Fruit fly (Drosophila melanogaster) whole organism, embryonic: ENCODE measurements around the gene CG3515.
A peak's percentile ranks its signal among the peaks of the same experiment; 100 is the strongest.

ENCODE experiments used
- Adf1 ChIP-seq: fragments of 200-800 bp; sonication (Bioruptor generic); IDR thresholded peaks from 2 replicates; pipeline ENCODE4 v1.3.6; 2022; ENCODE audit warnings: missing biosample characterization, missing genetic modification characterization
- Antp ChIP-seq: fragments of 200-800 bp; sonication (Bioruptor generic); optimal IDR thresholded peaks from 3 replicates; lab custom pipeline; 2016; ENCODE audit warnings: missing biosample characterization, missing genetic modification characterization
- CG10979 ChIP-seq: fragments of 200-800 bp; sonication (Bioruptor generic); optimal IDR thresholded peaks from 2 replicates; lab custom pipeline; 2018; ENCODE audit warnings: missing biosample characterization, mild to moderate bottlenecking, missing genetic modification characterization, moderate library complexity
- CG11085 ChIP-seq: fragments of 200-800 bp; sonication (Bioruptor generic); IDR thresholded peaks from 2 replicates; pipeline ENCODE4 v1.3.6; 2022; ENCODE audit warnings: missing biosample characterization, missing genetic modification characterization
- CG11696 ChIP-seq: fragments of 200-800 bp; sonication (Bioruptor generic); IDR thresholded peaks from 2 replicates; pipeline ENCODE4 v1.3.6; 2022; ENCODE audit warnings: missing biosample characterization, missing genetic modification characterization
- CG12769 ChIP-seq: fragments of 200-800 bp; sonication (Bioruptor generic); optimal IDR thresholded peaks from 2 replicates; lab custom pipeline; 2019; ENCODE audit warnings: missing biosample characterization, mild to moderate bottlenecking, missing genetic modification characterization, moderate library complexity
- CG13894 ChIP-seq: fragments of 200-800 bp; sonication (Bioruptor generic); optimal IDR thresholded peaks from 3 replicates; lab custom pipeline; 2018; ENCODE audit warnings: missing biosample characterization, mild to moderate bottlenecking, missing genetic modification characterization, moderate library complexity
- CG14965 ChIP-seq: fragments of 200-800 bp; sonication (Bioruptor generic); optimal IDR thresholded peaks from 2 replicates; lab custom pipeline; 2016; ENCODE audit warnings: missing biosample characterization, missing genetic modification characterization, borderline replicate concordance
- CG1529 ChIP-seq: fragments of 200-800 bp; sonication (Bioruptor generic); optimal IDR thresholded peaks from 3 replicates; lab custom pipeline; 2018; ENCODE audit warnings: missing biosample characterization, missing genetic modification characterization
- CG17186 ChIP-seq: fragments of 200-800 bp; sonication (Bioruptor generic); optimal IDR thresholded peaks from 3 replicates; lab custom pipeline; 2017; ENCODE audit warnings: missing biosample characterization, missing genetic modification reagents, missing genetic modification characterization
- CG2202 ChIP-seq: fragments of 200-800 bp; sonication (Bioruptor generic); optimal IDR thresholded peaks from 2 replicates; lab custom pipeline; 2018; ENCODE audit warnings: missing biosample characterization, mild to moderate bottlenecking, missing genetic modification characterization
- CG2889 ChIP-seq: fragments of 200-800 bp; sonication (Bioruptor generic); IDR thresholded peaks from 3 replicates; pipeline ENCODE4 v1.3.6; 2022; ENCODE audit warnings: missing biosample characterization, missing genetic modification characterization
- CG31224 ChIP-seq: fragments of 200-800 bp; sonication (Bioruptor generic); IDR thresholded peaks from 2 replicates; pipeline ENCODE4 v1.3.6; 2022; ENCODE audit warnings: missing biosample characterization, missing genetic modification characterization
- CG34224 ChIP-seq: fragments of 200-800 bp; sonication (Bioruptor generic); IDR thresholded peaks from 3 replicates; pipeline ENCODE4 v1.3.6; 2022; ENCODE audit warnings: missing biosample characterization, missing genetic modification characterization; ENCODE audit not compliant: partially characterized antibody
- CG34422 ChIP-seq: fragments of 200-800 bp; sonication (Bioruptor generic); IDR thresholded peaks from 3 replicates; pipeline ENCODE4 v1.3.6; 2022; ENCODE audit warnings: missing biosample characterization, missing genetic modification characterization
- CG4360 ChIP-seq: fragments of 200-800 bp; sonication (Bioruptor generic); IDR thresholded peaks from 2 replicates; pipeline ENCODE4 v1.3.6; 2022; ENCODE audit warnings: missing biosample characterization, missing genetic modification characterization
- CG5245 ChIP-seq: fragments of 200-800 bp; sonication (Bioruptor generic); optimal IDR thresholded peaks from 3 replicates; lab custom pipeline; 2016; ENCODE audit warnings: missing biosample characterization, missing genetic modification characterization
- CG5953 ChIP-seq: fragments of 200-800 bp; sonication (Bioruptor generic); IDR thresholded peaks from 2 replicates; pipeline ENCODE4 v1.3.6; 2022; ENCODE audit warnings: missing biosample characterization, missing genetic modification characterization
- CG7556 ChIP-seq: fragments of 200-800 bp; sonication (Bioruptor generic); optimal IDR thresholded peaks from 2 replicates; lab custom pipeline; 2017; ENCODE audit warnings: missing biosample characterization, mild to moderate bottlenecking, missing genetic modification characterization
- CG8944 ChIP-seq: fragments of 200-800 bp; sonication (Bioruptor generic); optimal IDR thresholded peaks from 3 replicates; lab custom pipeline; 2016; ENCODE audit warnings: missing biosample characterization, missing genetic modification characterization
- CG9437 ChIP-seq: fragments of 200-800 bp; sonication (Bioruptor generic); optimal IDR thresholded peaks from 2 replicates; lab custom pipeline; 2018; ENCODE audit warnings: missing biosample characterization, mild to moderate bottlenecking, missing genetic modification characterization
- CHES-1-like ChIP-seq: fragments of 200-800 bp; sonication (Bioruptor generic); optimal IDR thresholded peaks from 2 replicates; lab custom pipeline; 2016; ENCODE audit warnings: missing biosample characterization, missing genetic modification characterization
- Ets65A ChIP-seq: fragments of 200-800 bp; sonication (Bioruptor generic); peaks from one replicate; lab custom pipeline; 2016; ENCODE audit warnings: missing biosample characterization, missing genetic modification characterization
- H15 ChIP-seq: fragments of 200-800 bp; sonication (Bioruptor generic); IDR thresholded peaks from 3 replicates; pipeline ENCODE4 v1.3.6; 2022; ENCODE audit warnings: missing biosample characterization, missing genetic modification characterization
- HLH4C ChIP-seq: fragments of 200-800 bp; sonication (Bioruptor generic); IDR thresholded peaks from 3 replicates; pipeline ENCODE4 v1.3.6; 2022; ENCODE audit warnings: missing biosample characterization, missing genetic modification characterization; ENCODE audit not compliant: partially characterized antibody
- HLHmδ ChIP-seq: fragments of 200-800 bp; sonication (Bioruptor generic); optimal IDR thresholded peaks from 2 replicates; lab custom pipeline; 2018; ENCODE audit warnings: missing biosample characterization, mild to moderate bottlenecking, missing genetic modification characterization, moderate library complexity
- Med ChIP-seq: fragments of 200-800 bp; sonication (Bioruptor generic); peaks from one replicate; lab custom pipeline; 2016; ENCODE audit warnings: missing biosample characterization, missing genetic modification characterization, mild to moderate bottlenecking, inconsistent platforms, moderate library complexity
- Scr ChIP-seq: fragments of 200-800 bp; sonication (Bioruptor generic); IDR thresholded peaks from 2 replicates; pipeline ENCODE4 v1.3.6; 2022; ENCODE audit warnings: missing biosample characterization, missing genetic modification characterization; ENCODE audit not compliant: partially characterized antibody
- Stat92E ChIP-seq, 3 experiments: fragments of >200 bp in 2 of 3; fragments of 200-800 bp in 1 of 3; sonication (Bioruptor generic) in 1 of 3; optimal IDR thresholded peaks; 2 replicates each; lab custom pipeline; 2017 to 2019; ENCODE audit warnings: missing biosample characterization in 3 of 3, missing genetic modification characterization in 3 of 3, mild to moderate bottlenecking in 1 of 3, moderate library complexity in 1 of 3
- Taf1 ChIP-seq: fragments of 200-800 bp; sonication (Bioruptor generic); IDR thresholded peaks from 2 replicates; pipeline ENCODE4 v1.3.6; 2022; ENCODE audit warnings: missing biosample characterization, missing genetic modification characterization
- Tbp ChIP-seq: fragments of >200 bp; optimal IDR thresholded peaks from 2 replicates; lab custom pipeline; 2018; ENCODE audit warnings: missing biosample characterization, missing genetic modification characterization
- ato ChIP-seq: fragments of 200-800 bp; sonication (Bioruptor generic); IDR thresholded peaks from 2 replicates; pipeline ENCODE4 v1.3.6; 2022; ENCODE audit warnings: missing biosample characterization, missing genetic modification characterization; ENCODE audit not compliant: partially characterized antibody
- bcd ChIP-seq: fragments of 200-800 bp; sonication (Bioruptor generic); optimal IDR thresholded peaks from 2 replicates; lab custom pipeline; 2017; ENCODE audit warnings: missing biosample characterization, mild to moderate bottlenecking, missing genetic modification characterization
- caup ChIP-seq: fragments of 200-800 bp; sonication (Bioruptor generic); optimal IDR thresholded peaks from 3 replicates; lab custom pipeline; 2017; ENCODE audit warnings: missing biosample characterization, mild to moderate bottlenecking, missing genetic modification characterization, moderate library complexity; ENCODE audit not compliant: severe bottlenecking
- disco-r ChIP-seq: fragments of 200-800 bp; sonication (Bioruptor generic); optimal IDR thresholded peaks from 2 replicates; lab custom pipeline; 2016; ENCODE audit warnings: missing biosample characterization, missing genetic modification characterization
- exex ChIP-seq: fragments of 200-800 bp; sonication (Bioruptor generic); optimal IDR thresholded peaks from 4 replicates; lab custom pipeline; 2018; ENCODE audit warnings: missing biosample characterization, mild to moderate bottlenecking, missing genetic modification characterization, moderate library complexity
- ind ChIP-seq: fragments of 200-800 bp; sonication (Bioruptor generic); optimal IDR thresholded peaks from 3 replicates; lab custom pipeline; 2016; ENCODE audit warnings: missing biosample characterization, missing genetic modification characterization
- jigr1 ChIP-seq: fragments of 200-800 bp; sonication (Bioruptor generic); IDR thresholded peaks from 3 replicates; pipeline ENCODE4 v1.3.6; 2022; ENCODE audit warnings: missing biosample characterization, missing genetic modification characterization
- mirr ChIP-seq: fragments of 200-800 bp; sonication (Bioruptor generic); optimal IDR thresholded peaks from 3 replicates; lab custom pipeline; 2018; ENCODE audit warnings: missing biosample characterization, mild to moderate bottlenecking, missing genetic modification characterization
- nmo ChIP-seq: fragments of 200-800 bp; sonication (Bioruptor generic); optimal IDR thresholded peaks from 2 replicates; lab custom pipeline; 2018; ENCODE audit warnings: missing biosample characterization, mild to moderate bottlenecking, missing genetic modification characterization, moderate library complexity
- peb ChIP-seq: fragments of 200-800 bp; sonication (Bioruptor generic); IDR thresholded peaks from 2 replicates; pipeline ENCODE4 v1.3.6; 2022; ENCODE audit warnings: missing biosample characterization, missing genetic modification characterization
- psq ChIP-seq: fragments of 200-800 bp; sonication (Bioruptor generic); optimal IDR thresholded peaks from 2 replicates; lab custom pipeline; 2017; ENCODE audit warnings: missing biosample characterization, missing genetic modification characterization
- sens ChIP-seq: fragments of 200-800 bp; sonication (Bioruptor generic); peaks from one replicate; lab custom pipeline; 2016; ENCODE audit warnings: missing biosample characterization, missing genetic modification characterization
- sisA ChIP-seq: fragments of 200-800 bp; sonication (Bioruptor generic); IDR thresholded peaks from 2 replicates; pipeline ENCODE4 v1.3.6; 2022; ENCODE audit warnings: missing biosample characterization, missing genetic modification characterization
- tll ChIP-seq, 2 experiments: fragments of 200-800 bp in 1 of 2; fragments of >200 bp in 1 of 2; sonication (Bioruptor generic) in 1 of 2; optimal IDR thresholded peaks; 2 replicates each; lab custom pipeline; 2017 to 2019; ENCODE audit warnings: missing biosample characterization in 2 of 2, missing genetic modification characterization in 2 of 2, mild to moderate bottlenecking in 1 of 2, moderate library complexity in 1 of 2
- unpg ChIP-seq: fragments of 200-800 bp; sonication (Bioruptor generic); optimal IDR thresholded peaks from 3 replicates; lab custom pipeline; 2018; ENCODE audit warnings: missing biosample characterization, mild to moderate bottlenecking, missing genetic modification characterization, moderate library complexity
- z ChIP-seq: fragments of 200-800 bp; sonication (Bioruptor generic); IDR thresholded peaks from 3 replicates; pipeline ENCODE4 v1.3.6; 2022; ENCODE audit warnings: missing biosample characterization, missing genetic modification characterization
- zen2 ChIP-seq: fragments of 200-800 bp; sonication (Bioruptor generic); IDR thresholded peaks from 3 replicates; pipeline ENCODE4 v1.3.6; 2022; ENCODE audit warnings: missing biosample characterization, missing genetic modification characterization; ENCODE audit not compliant: partially characterized antibody

CG3515 gene

DNA sequence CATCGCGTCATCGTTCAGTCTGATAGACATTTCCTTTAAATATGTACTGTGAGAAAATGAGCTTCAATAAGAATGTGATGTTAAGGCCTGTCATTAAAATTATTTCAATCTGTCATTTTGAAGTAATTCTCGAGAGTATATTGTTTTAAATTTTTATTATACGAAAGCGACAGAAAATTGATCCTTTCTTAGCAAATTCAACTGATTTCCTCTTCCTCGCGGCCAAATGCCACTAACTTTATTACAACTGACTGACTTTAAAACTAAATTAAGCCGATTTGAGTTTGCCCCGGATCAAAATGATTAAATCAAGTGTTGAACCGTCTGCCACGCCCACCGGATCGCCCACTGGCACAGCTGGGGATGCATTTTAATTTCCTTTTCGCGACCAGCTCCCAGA, at the start of gene CG3515:
CG3515 (minus strand) TSS at position 101 of the 400 bp plus-strand sequence.
- TF ChIP-seq CG9437 (GFP tag; lab: Kevin White, UChicago) (no peak), CG2202 (tag; lab: Kevin White, UChicago) (no peak), sisA (GFP tag; lab: Robert Waterston, UW) (no peak), sens (peak; percentile 9), CG4360 (no peak)

DNA sequence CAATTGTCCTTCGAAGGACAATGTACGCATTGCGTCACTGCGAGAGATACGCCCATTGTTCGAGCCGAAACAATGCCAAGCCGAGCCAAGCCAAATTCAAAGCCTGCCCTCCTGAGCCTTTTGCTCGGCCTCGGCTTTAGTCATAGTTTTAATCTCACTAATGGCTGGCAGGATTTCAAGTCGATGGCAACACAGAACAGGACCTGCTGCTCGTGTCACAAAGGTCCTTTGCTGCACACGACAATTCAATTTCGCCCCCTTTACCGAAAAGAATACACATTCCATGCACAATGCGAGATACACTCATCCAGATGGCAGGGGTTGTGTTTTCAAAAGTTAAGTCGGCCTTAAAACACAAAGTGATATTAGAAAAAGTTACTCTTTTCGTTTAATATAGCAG, 38.9 kb upstream of the CG3515 start, which contains the start of gene CG15394:
CG15394 (plus strand) TSS at position 301 of the 400 bp plus-strand sequence.
- TF ChIP-seq CG11085 (GFP tag; lab: Robert Waterston, UW) (0 out of 2 replicates have a peak, but pooled peaks have one; percentile 35), Tbp (GFP tag; lab: Kevin White, UChicago) (no peak), CG34224 (no peak), HLHmδ (GFP tag; lab: Kevin White, UChicago) (no peak), exex (no peak), H15 (GFP tag; lab: Robert Waterston, UW) (0 out of 3 replicates have a peak, but pooled peaks have one; percentile 26), CG7556 (GFP tag; lab: Kevin White, UChicago) (no peak), Taf1 (GFP tag; lab: Robert Waterston, UW) (no peak), z (GFP tag; lab: Robert Waterston, UW) (no peak), jigr1 (GFP tag; lab: Robert Waterston, UW) (no peak), bcd (GFP tag; lab: Kevin White, UChicago) (no peak), CG8944 (GFP tag; lab: Kevin White, UChicago) (no peak)

DNA sequence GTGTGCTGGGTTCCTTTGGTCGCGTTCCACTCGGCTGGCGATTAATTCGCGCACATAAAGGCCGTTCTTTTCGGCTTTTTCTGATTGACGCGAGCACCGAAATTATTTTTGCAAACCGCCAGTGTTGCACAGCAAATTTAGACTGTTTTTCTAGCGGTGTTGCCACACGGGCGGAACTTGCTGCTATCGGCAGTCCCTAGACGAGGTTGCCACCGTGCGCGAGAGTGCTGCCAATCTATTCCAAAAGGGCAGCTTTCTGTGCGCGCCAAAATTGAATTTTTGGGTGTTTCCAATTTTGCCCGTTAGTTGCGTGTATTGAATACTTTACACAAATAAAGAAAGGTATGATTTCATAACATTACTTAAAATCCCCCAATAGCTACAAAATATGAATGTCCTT, 32.7 kb upstream of the CG3515 start, which contains the start of gene Drp1:
Drp1 (minus strand) TSS at position 146 of the 400 bp plus-strand sequence.
- TF ChIP-seq CG31224 (no peak), CG12769 (tag; lab: Kevin White, UChicago) (no peak), ato (peak; percentile 61), CG14965 (GFP tag; lab: Kevin White, UChicago) (no peak), Antp (peak; percentile 61), Med (GFP tag; lab: Kevin White, UChicago) (peak; percentile 96), Adf1 (no peak), caup (GFP tag; lab: Kevin White, UChicago) (peak; percentile 55), unpg (GFP tag; lab: Kevin White, UChicago) (no peak), ind (GFP tag; lab: Kevin White, UChicago) (peak; percentile 43), CG5953 (GFP tag; lab: Robert Waterston, UW) (no peak), CG10979 (no peak), CG1529 (GFP tag; lab: Kevin White, UChicago) (no peak), CG2202 (tag; lab: Kevin White, UChicago) (no peak), zen2 (GFP tag; lab: Robert Waterston, UW) (peak; percentile 61; the same call in 2 of the 3 replicates), peb (no peak), tll (GFP tag; optimal IDR thresholded peaks at IDR 0.05; lab: Kevin White, UChicago) (no peak), psq (GFP tag; lab: Kevin White, UChicago) (no peak), HLH4C (GFP tag; lab: Robert Waterston, UW) (peak; percentile 57), nmo (GFP tag; lab: Kevin White, UChicago) (peak; percentile 40), Stat92E (GFP tag; optimal IDR thresholded peaks at IDR 0.05; lab: Kevin White, UChicago) (no peak), mirr (GFP tag; lab: Kevin White, UChicago) (peak; percentile 22), CG2889 (no peak), CG34422 (peak; percentile 76), CG13894 (tag; lab: Kevin White, UChicago) (peak; percentile 46), CG11696 (no peak), Ets65A (GFP tag; lab: Kevin White, UChicago) (peak; percentile 90), CG5245 (peak; percentile 14), CHES-1-like (GFP tag; lab: Kevin White, UChicago) (peak; percentile 84), Scr (GFP tag; lab: Robert Waterston, UW) (peak; percentile 63), disco-r (peak; percentile 49), CG17186 (GFP tag; lab: Kevin White, UChicago) (peak; percentile 76)
